Comparison of ENCODE assay signal across 1 fruit fly cellular context in the genomic region with DNA sequence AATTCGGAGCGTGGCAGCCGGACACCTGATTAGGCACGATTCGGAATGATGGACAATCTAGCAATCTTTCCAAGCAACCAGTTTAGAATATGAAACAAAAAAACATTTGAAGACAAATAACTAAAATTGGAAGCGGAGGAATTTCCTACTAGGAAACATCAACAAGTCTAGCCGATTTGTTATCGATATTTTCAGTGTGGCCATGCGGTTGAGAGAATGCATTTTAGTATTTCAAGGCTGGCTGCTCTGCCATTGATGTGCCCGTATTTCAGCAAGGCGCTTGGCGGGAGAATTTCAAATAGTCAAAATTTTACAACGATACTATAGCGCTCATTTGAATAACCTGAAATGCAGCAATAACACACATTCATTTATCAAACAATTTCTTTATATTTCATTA.
TF ChIP-seq lines count a peak whose summit lies in the region.

A gene (minus strand): TSS at position 186 of the 400 bp plus-strand sequence.

TF ChIP-seq in whole organism, embryonic, 481 proteins besides CTCF, POLR2A, EP300 and RAD21 (continued from another document):
- TF ChIP-seq CG7357 (GFP tag; IDR thresholded peaks at IDR 0.05; lab: Robert Waterston, UW) (no peak), Opbp (GFP tag; IDR thresholded peaks at IDR 0.05; lab: Robert Waterston, UW; ENCODE audit: partially characterized antibody) (peak; percentile 81), sd (tag; optimal IDR thresholded peaks at IDR 0.05; lab: Kevin White, UChicago) (peak; percentile 90), CG7556 (GFP tag; optimal IDR thresholded peaks at IDR 0.05; lab: Kevin White, UChicago) (no peak), CG32532 (GFP tag; IDR thresholded peaks at IDR 0.05; lab: Robert Waterston, UW) (no peak), sug (tag; optimal IDR thresholded peaks at IDR 0.05; lab: Kevin White, UChicago) (no peak), ftz-f1 (GFP tag; optimal IDR thresholded peaks at IDR 0.05; lab: Kevin White, UChicago) (peak; percentile 85), MBD-R2 (GFP tag; IDR thresholded peaks at IDR 0.05; lab: Robert Waterston, UW) (peak; percentile 78), D19B (GFP tag; optimal IDR thresholded peaks at IDR 0.05; lab: Kevin White, UChicago) (no peak), CG10267 (tag; optimal IDR thresholded peaks at IDR 0.05; lab: Kevin White, UChicago) (peak; percentile 47), CG17186 (GFP tag; optimal IDR thresholded peaks at IDR 0.05; lab: Kevin White, UChicago) (peak; percentile 22), row (GFP tag; IDR thresholded peaks at IDR 0.05; lab: Robert Waterston, UW) (peak; percentile 39; the same call in 1 of the 3 replicates), CG18011 (GFP tag; optimal IDR thresholded peaks at IDR 0.05; lab: Kevin White, UChicago) (peak; percentile 94), CG34224 (GFP tag; IDR thresholded peaks at IDR 0.05; lab: Robert Waterston, UW; ENCODE audit: partially characterized antibody) (peak; percentile 83), ERR (GFP tag; optimal IDR thresholded peaks at IDR 0.05; lab: Kevin White, UChicago) (no peak), zfh1 (GFP tag; IDR thresholded peaks at IDR 0.05; lab: Robert Waterston, UW) (no peak), knrl (GFP tag; IDR thresholded peaks at IDR 0.05; lab: Robert Waterston, UW; ENCODE audit: partially characterized antibody) (peak; percentile 76), Sin3A (optimal IDR thresholded peaks at IDR 0.05; lab: Kevin White, UChicago) (peak; percentile 70), Meics (GFP tag; optimal IDR thresholded peaks at IDR 0.05; lab: Kevin White, UChicago) (no peak), trem (tag; optimal IDR thresholded peaks at IDR 0.05; lab: Kevin White, UChicago) (peak; percentile 71), sna (GFP tag; IDR thresholded peaks at IDR 0.05; lab: Robert Waterston, UW; ENCODE audit: partially characterized antibody) (peak; percentile 73; the same call in 1 of the 2 replicates), fd3F (GFP tag; optimal IDR thresholded peaks at IDR 0.05; lab: Kevin White, UChicago) (no peak), aop (GFP tag; IDR thresholded peaks at IDR 0.05; lab: Robert Waterston, UW) (no peak), Nf-YC (tag; optimal IDR thresholded peaks at IDR 0.05; lab: Kevin White, UChicago) (peak; percentile 10), CG33213 (GFP tag; optimal IDR thresholded peaks at IDR 0.05; lab: Kevin White, UChicago) (peak; percentile 33), CG2712 (tag; optimal IDR thresholded peaks at IDR 0.05; lab: Kevin White, UChicago) (peak; percentile 19), Ets97D (GFP tag; optimal IDR thresholded peaks at IDR 0.05; lab: Kevin White, UChicago) (peak; percentile 64), ssp (GFP tag; IDR thresholded peaks at IDR 0.05; lab: Robert Waterston, UW) (no peak), CG9797 (GFP tag; optimal IDR thresholded peaks at IDR 0.05; lab: Kevin White, UChicago) (peak; percentile 97), slp2 (GFP tag; optimal IDR thresholded peaks at IDR 0.05; lab: Kevin White, UChicago) (no peak), MESR4 (GFP tag; optimal IDR thresholded peaks at IDR 0.05; lab: Kevin White, UChicago) (peak; percentile 50), CG7372 (GFP tag; IDR thresholded peaks at IDR 0.05; lab: Robert Waterston, UW) (no peak), Ada2b (GFP tag; IDR thresholded peaks at IDR 0.05; lab: Robert Waterston, UW) (no peak), Usf (GFP tag; optimal IDR thresholded peaks at IDR 0.05; lab: Kevin White, UChicago) (no peak), Rfx (GFP tag; IDR thresholded peaks at IDR 0.05; lab: Robert Waterston, UW) (no peak), CHES-1-like (GFP tag; optimal IDR thresholded peaks at IDR 0.05; lab: Kevin White, UChicago) (peak; percentile 30), Scr (GFP tag; IDR thresholded peaks at IDR 0.05; lab: Robert Waterston, UW; ENCODE audit: partially characterized antibody) (peak; percentile 79), CG30020 (tag; optimal IDR thresholded peaks at IDR 0.05; lab: Kevin White, UChicago) (no peak), BEAF-32 (GFP tag; optimal IDR thresholded peaks at IDR 0.05; lab: Kevin White, UChicago) (peak; percentile 89), CG14860 (GFP tag; IDR thresholded peaks at IDR 0.05; lab: Robert Waterston, UW; ENCODE audit: partially characterized antibody) (peak; percentile 55; the same call in 2 of the 3 replicates), scrt (GFP tag; optimal IDR thresholded peaks at IDR 0.05; lab: Kevin White, UChicago) (peak; percentile 78), Stat92E (GFP tag; optimal IDR thresholded peaks at IDR 0.05; lab: Kevin White, UChicago) (peak in 1 of 3 experiments; percentile 33), CG11504 (tag; optimal IDR thresholded peaks at IDR 0.05; lab: Kevin White, UChicago) (no peak), amos (GFP tag; IDR thresholded peaks at IDR 0.05; lab: Robert Waterston, UW; ENCODE audit: partially characterized antibody) (peak; percentile 86), ham (GFP tag; IDR thresholded peaks at IDR 0.05; lab: Robert Waterston, UW) (no peak), CG7963 (GFP tag; IDR thresholded peaks at IDR 0.05; lab: Robert Waterston, UW; ENCODE audit: partially characterized antibody) (peak; percentile 56; the same call in 2 of the 3 replicates), CG12659 (GFP tag; optimal IDR thresholded peaks at IDR 0.05; lab: Kevin White, UChicago) (peak; percentile 45), nerfin-1 (tag; optimal IDR thresholded peaks at IDR 0.05; lab: Kevin White, UChicago) (peak; percentile 91), pho (GFP tag; optimal IDR thresholded peaks at IDR 0.05; lab: Kevin White, UChicago) (no peak), E2f2 (GFP tag; IDR thresholded peaks at IDR 0.05; lab: Robert Waterston, UW) (peak; percentile 99), ato (GFP tag; IDR thresholded peaks at IDR 0.05; lab: Robert Waterston, UW; ENCODE audit: partially characterized antibody) (peak; percentile 41), hbn (GFP tag; IDR thresholded peaks at IDR 0.05; lab: Robert Waterston, UW; ENCODE audit: partially characterized antibody) (peak; percentile 81), pzg (GFP tag; optimal IDR thresholded peaks at IDR 0.05; lab: Kevin White, UChicago) (peak; percentile 95), lbe (GFP tag; optimal IDR thresholded peaks at IDR 0.05; lab: Kevin White, UChicago) (no peak), CG8478 (optimal IDR thresholded peaks at IDR 0.05; lab: Kevin White, UChicago) (no peak), CG13287 (GFP tag; IDR thresholded peaks at IDR 0.05; lab: Robert Waterston, UW; ENCODE audit: partially characterized antibody) (peak; percentile 93), YL-1 (GFP tag; optimal IDR thresholded peaks at IDR 0.05; lab: Kevin White, UChicago) (peak; percentile 11), Pdp1 (GFP tag; optimal IDR thresholded peaks at IDR 0.05; lab: Kevin White, UChicago) (peak in 1 of 2 experiments; percentile 21), B-H2 (GFP tag; optimal IDR thresholded peaks at IDR 0.05; lab: Kevin White, UChicago) (no peak), CG4617 (GFP tag; optimal IDR thresholded peaks at IDR 0.05; lab: Kevin White, UChicago; ENCODE audit: borderline replicate concordance) (peak; percentile 75), wor (GFP tag; IDR thresholded peaks at IDR 0.05; lab: Robert Waterston, UW) (no peak), CG3847 (GFP tag; IDR thresholded peaks at IDR 0.05; lab: Robert Waterston, UW) (peak; percentile 32; the same call in 1 of the 2 replicates), Elba2 (GFP tag; optimal IDR thresholded peaks at IDR 0.05; lab: Kevin White, UChicago) (peak; percentile 24), Doc3 (GFP tag; IDR thresholded peaks at IDR 0.05; lab: Robert Waterston, UW; ENCODE audit: partially characterized antibody) (peak; percentile 83), CG15514 (GFP tag; optimal IDR thresholded peaks at IDR 0.05; lab: Kevin White, UChicago) (peak; percentile 47), CG2120 (GFP tag; optimal IDR thresholded peaks at IDR 0.05; lab: Kevin White, UChicago) (peak; percentile 16), CG2129 (GFP tag; IDR thresholded peaks at IDR 0.05; lab: Robert Waterston, UW; ENCODE audit: partially characterized antibody) (peak; percentile 46; the same call in 1 of the 2 replicates), CG18262 (tag; optimal IDR thresholded peaks at IDR 0.05; lab: Kevin White, UChicago) (peak; percentile 25), Med (GFP tag; lab: Kevin White, UChicago) (peak; percentile 87), Bgb (GFP tag; IDR thresholded peaks at IDR 0.05; lab: Robert Waterston, UW; ENCODE audit: partially characterized antibody) (peak; percentile 84), zen2 (GFP tag; IDR thresholded peaks at IDR 0.05; lab: Robert Waterston, UW; ENCODE audit: partially characterized antibody) (peak; percentile 50; the same call in 2 of the 3 replicates), gfzf (GFP tag; optimal IDR thresholded peaks at IDR 0.05; lab: Kevin White, UChicago) (peak; percentile 92), mld (GFP tag; IDR thresholded peaks at IDR 0.05; lab: Robert Waterston, UW; ENCODE audit: partially characterized antibody) (peak; percentile 60; the same call in 1 of the 3 replicates), phol (tag; optimal IDR thresholded peaks at IDR 0.05; lab: Kevin White, UChicago) (peak; percentile 71), ap (GFP tag; IDR thresholded peaks at IDR 0.05; lab: Robert Waterston, UW) (no peak), prd (optimal IDR thresholded peaks at IDR 0.05; lab: Kevin White, UChicago) (no peak), prd (GFP tag; IDR thresholded peaks at IDR 0.05; lab: Robert Waterston, UW) (no peak), Sry-β (GFP tag; optimal IDR thresholded peaks at IDR 0.05; lab: Kevin White, UChicago) (peak; percentile 43), lilli (GFP tag; optimal IDR thresholded peaks at IDR 0.05; lab: Kevin White, UChicago) (peak; percentile 23), trh (GFP tag; optimal IDR thresholded peaks at IDR 0.05; lab: Kevin White, UChicago) (no peak), CG1603 (tag; optimal IDR thresholded peaks at IDR 0.05; lab: Kevin White, UChicago) (peak; percentile 82), HmgZ (tag; optimal IDR thresholded peaks at IDR 0.05; lab: Kevin White, UChicago) (peak; percentile 77), pnt (GFP tag; optimal IDR thresholded peaks at IDR 0.05; lab: Kevin White, UChicago) (no peak), chinmo (GFP tag; IDR thresholded peaks at IDR 0.05; lab: Robert Waterston, UW; ENCODE audit: partially characterized antibody) (peak; percentile 84; the same call in 2 of the 4 replicates), CG2116 (GFP tag; optimal IDR thresholded peaks at IDR 0.05; lab: Kevin White, UChicago) (peak; percentile 64), CG1647 (GFP tag; optimal IDR thresholded peaks at IDR 0.05; lab: Kevin White, UChicago) (no peak), Sry-δ (GFP tag; optimal IDR thresholded peaks at IDR 0.05; lab: Kevin White, UChicago) (peak; percentile 76), CoRest (tag; optimal IDR thresholded peaks at IDR 0.05; lab: Kevin White, UChicago) (peak; percentile 21), CG12391 (tag; optimal IDR thresholded peaks at IDR 0.05; lab: Kevin White, UChicago) (peak; percentile 24), Ptx1 (GFP tag; IDR thresholded peaks at IDR 0.05; lab: Robert Waterston, UW) (no peak), CG2199 (GFP tag; IDR thresholded peaks at IDR 0.05; lab: Robert Waterston, UW) (no peak), CG17829 (tag; optimal IDR thresholded peaks at IDR 0.05; lab: Kevin White, UChicago) (peak; percentile 31), inv (GFP tag; IDR thresholded peaks at IDR 0.05; lab: Robert Waterston, UW; ENCODE audit: partially characterized antibody) (peak; percentile 76)
